Worm (Caenorhabditis elegans) whole organism, young adult: ENCODE measurements around the gene ins-23.

Source experiments
- B0035.1 ChIP-seq: sonication (generic microtip); optimal IDR thresholded peaks from 2 replicates; lab custom pipeline; 2016; ENCODE audit warnings: missing genetic modification characterization, mild to moderate bottlenecking, missing compliant biosample characterization, missing genotype, missing genetic modification reagents
- B0261.1 ChIP-seq: sonication (generic microtip); optimal IDR thresholded peaks from 2 replicates; lab custom pipeline; 2016; ENCODE audit warnings: mild to moderate bottlenecking, missing genetic modification characterization, moderate library complexity, missing compliant biosample characterization
- C06A6.2 ChIP-seq: fragments of 200-800 bp; sonication (Bioruptor generic); conservative IDR thresholded peaks from 2 replicates; pipeline ENCODE4 v1.3.6; 2022; ENCODE audit warnings: missing genetic modification characterization, missing compliant biosample characterization
- C17E4.6 ChIP-seq: fragments of 200-800 bp; sonication (Bioruptor generic); IDR thresholded peaks from 2 replicates; pipeline ENCODE4 v1.3.6; 2022; ENCODE audit warnings: missing genetic modification reagents, missing genetic modification characterization, missing compliant biosample characterization
- F10E7.11 ChIP-seq: sonication (generic microtip); optimal IDR thresholded peaks from 2 replicates; lab custom pipeline; 2017; ENCODE audit warnings: mild to moderate bottlenecking, missing genetic modification characterization, moderate library complexity, missing compliant biosample characterization
- F23B12.7 ChIP-seq: sonication (generic microtip); optimal IDR thresholded peaks from 2 replicates; lab custom pipeline; 2017; ENCODE audit warnings: missing genetic modification characterization, mild to moderate bottlenecking, missing compliant biosample characterization, antibody characterized with exemption, moderate library complexity; ENCODE audit not compliant: insufficient read depth
- F37B4.10 ChIP-seq: fragments of 200-800 bp; sonication (Bioruptor generic); IDR thresholded peaks from 2 replicates; pipeline ENCODE4 v1.3.6; 2022; ENCODE audit warnings: missing genetic modification characterization, missing compliant biosample characterization
- F39B2.1 ChIP-seq: fragments of 200-800 bp; sonication (Bioruptor generic); IDR thresholded peaks from 2 replicates; pipeline ENCODE4 v1.3.6; 2022; ENCODE audit warnings: missing genetic modification reagents, missing genetic modification characterization, missing compliant biosample characterization
- Y53F4B.3 ChIP-seq: fragments of 200-800 bp; sonication (Bioruptor generic); IDR thresholded peaks from 2 replicates; pipeline ENCODE4 v1.3.6; 2022; ENCODE audit warnings: missing genetic modification reagents, missing genetic modification characterization, missing compliant biosample characterization
- Y67H2A.10 ChIP-seq: fragments of 200-800 bp; sonication (Bioruptor generic); conservative IDR thresholded peaks from 2 replicates; pipeline ENCODE4 v1.3.6; 2022; ENCODE audit warnings: missing genetic modification reagents, missing genetic modification characterization, missing compliant biosample characterization
- akir-1 ChIP-seq: fragments of 200-800 bp; sonication (Bioruptor generic); optimal IDR thresholded peaks from 2 replicates; lab custom pipeline; 2018; ENCODE audit warnings: mild to moderate bottlenecking, missing genetic modification characterization, moderate library complexity, missing compliant biosample characterization
- athp-1 ChIP-seq: sonication (generic microtip); optimal IDR thresholded peaks from 2 replicates; lab custom pipeline; 2017; ENCODE audit warnings: mild to moderate bottlenecking, missing genetic modification characterization, missing compliant biosample characterization
- attf-5 ChIP-seq: fragments of 200-800 bp; sonication (Bioruptor generic); optimal IDR thresholded peaks from 2 replicates; lab custom pipeline; 2018; ENCODE audit warnings: mild to moderate bottlenecking, missing genetic modification characterization, missing compliant biosample characterization
- attf-6 ChIP-seq: fragments of 200-800 bp; sonication (Bioruptor generic); IDR thresholded peaks from 2 replicates; pipeline ENCODE4 v1.3.6; 2022; ENCODE audit warnings: missing genetic modification reagents, missing genetic modification characterization, missing compliant biosample characterization
- bed-1 ChIP-seq: fragments of 200-800 bp; sonication (Bioruptor generic); IDR thresholded peaks from 2 replicates; pipeline ENCODE4 v1.3.6; 2022; ENCODE audit warnings: missing genetic modification reagents, missing genetic modification characterization, missing compliant biosample characterization
- cebp-2 ChIP-seq: fragments of 200-800 bp; sonication (Bioruptor generic); IDR thresholded peaks from 2 replicates; pipeline ENCODE4 v1.3.6; 2022; ENCODE audit warnings: missing genetic modification characterization, missing compliant biosample characterization
- die-1 ChIP-seq: sonication (generic microtip); optimal IDR thresholded peaks from 2 replicates; lab custom pipeline; 2016; ENCODE audit warnings: missing genotype, mild to moderate bottlenecking, missing genetic modification characterization, missing compliant biosample characterization
- dpff-1 ChIP-seq: sonication (generic microtip); optimal IDR thresholded peaks from 2 replicates; lab custom pipeline; 2017; ENCODE audit warnings: mild to moderate bottlenecking, missing genetic modification characterization, missing compliant biosample characterization
- hlh-12 ChIP-seq: sonication (generic microtip); optimal IDR thresholded peaks from 2 replicates; lab custom pipeline; 2016; ENCODE audit warnings: missing genetic modification characterization, missing compliant biosample characterization
- hrde-1 ChIP-seq: sonication (generic microtip); optimal IDR thresholded peaks from 2 replicates; lab custom pipeline; 2016; ENCODE audit warnings: missing genetic modification characterization, mild to moderate bottlenecking, missing compliant biosample characterization, moderate library complexity, missing genotype, missing genetic modification reagents, borderline replicate concordance
- hsf-1 ChIP-seq: fragments of 200-800 bp; sonication (Bioruptor generic); IDR thresholded peaks from 2 replicates; pipeline ENCODE4 v1.3.6; 2022; ENCODE audit warnings: missing genetic modification reagents, missing genetic modification characterization, missing compliant biosample characterization
- let-526 ChIP-seq: fragments of 200-800 bp; sonication (Bioruptor generic); IDR thresholded peaks from 2 replicates; pipeline ENCODE4 v1.3.6; 2022; ENCODE audit warnings: missing genetic modification reagents, missing genetic modification characterization, missing compliant biosample characterization
- let-607 ChIP-seq, 2 experiments: fragments of 200-800 bp in 1 of 2; sonication (Bioruptor generic) in 1 of 2; sonication (generic microtip) in 1 of 2; optimal IDR thresholded peaks; 2 replicates each; lab custom pipeline; 2016 to 2018; ENCODE audit warnings: mild to moderate bottlenecking in 2 of 2, missing compliant biosample characterization in 2 of 2, missing genetic modification characterization in 2 of 2, moderate library complexity in 2 of 2, missing genotype in 1 of 2
- lin-54 ChIP-seq: fragments of 200-800 bp; sonication (Bioruptor generic); optimal IDR thresholded peaks from 2 replicates; lab custom pipeline; 2018; ENCODE audit warnings: mild to moderate bottlenecking, missing genetic modification characterization, missing compliant biosample characterization
- mcd-1 ChIP-seq: fragments of 200-800 bp; sonication (Bioruptor generic); IDR thresholded peaks from 2 replicates; pipeline ENCODE4 v1.3.6; 2022; ENCODE audit warnings: missing genetic modification reagents, missing genetic modification characterization, missing compliant biosample characterization
- mel-28 ChIP-seq: sonication (generic microtip); optimal IDR thresholded peaks from 2 replicates; lab custom pipeline; 2016; ENCODE audit warnings: borderline replicate concordance, mild to moderate bottlenecking, missing genetic modification characterization, missing compliant biosample characterization
- nfya-1 ChIP-seq: sonication (generic microtip); optimal IDR thresholded peaks from 2 replicates; lab custom pipeline; 2017; ENCODE audit warnings: antibody characterized with exemption, missing compliant biosample characterization, missing genetic modification characterization, borderline replicate concordance; ENCODE audit not compliant: insufficient read depth
- nfyb-1 ChIP-seq: fragments of 200-800 bp; sonication (Bioruptor generic); IDR thresholded peaks from 2 replicates; pipeline ENCODE4 v1.3.6; 2022; ENCODE audit warnings: missing genetic modification reagents, missing genetic modification characterization, missing compliant biosample characterization
- nhr-80 ChIP-seq: sonication (generic microtip); optimal IDR thresholded peaks from 2 replicates; lab custom pipeline; 2016; ENCODE audit warnings: missing genetic modification characterization, missing compliant biosample characterization
- nhr-90 ChIP-seq: sonication (generic microtip); optimal IDR thresholded peaks from 2 replicates; lab custom pipeline; 2016; ENCODE audit warnings: missing genotype, mild to moderate bottlenecking, missing genetic modification characterization, missing compliant biosample characterization
- pbrm-1 ChIP-seq: fragments of 200-800 bp; sonication (Bioruptor generic); IDR thresholded peaks from 2 replicates; pipeline ENCODE4 v1.3.6; 2022; ENCODE audit warnings: missing genetic modification reagents, missing genetic modification characterization, missing compliant biosample characterization
- rpc-1 ChIP-seq, 2 experiments: fragments of 150-350 bp in 1 of 2; sonication (generic microtip) in 1 of 2; optimal IDR thresholded peaks; 2 replicates each; lab custom pipeline; 2014 to 2018; ENCODE audit warnings: missing biosample characterization in 1 of 2, missing genetic modification characterization in 1 of 2, missing genetic modification reagents in 1 of 2, missing genotype in 1 of 2
- snpc-1.3 ChIP-seq: sonication (generic microtip); optimal IDR thresholded peaks from 2 replicates; lab custom pipeline; 2017; ENCODE audit warnings: missing genetic modification characterization, mild to moderate bottlenecking, missing compliant biosample characterization, antibody characterized with exemption, moderate library complexity, missing genotype, missing genetic modification reagents; ENCODE audit not compliant: insufficient read depth
- tbp1 ChIP-seq: fragments of 200-800 bp; sonication (Bioruptor generic); optimal IDR thresholded peaks from 2 replicates; lab custom pipeline; 2018; ENCODE audit warnings: mild to moderate bottlenecking, missing genetic modification characterization, missing compliant biosample characterization
- tbx-9 ChIP-seq: sonication (generic microtip); optimal IDR thresholded peaks from 2 replicates; lab custom pipeline; 2016; ENCODE audit warnings: borderline replicate concordance, missing genetic modification characterization, inconsistent platforms, missing compliant biosample characterization
- unc-130 ChIP-seq: sonication (generic microtip); optimal IDR thresholded peaks from 2 replicates; lab custom pipeline; 2016; ENCODE audit warnings: missing genetic modification reagents, missing genetic modification characterization, missing compliant biosample characterization
- ztf-18 ChIP-seq: sonication (generic microtip); optimal IDR thresholded peaks from 2 replicates; lab custom pipeline; 2016; ENCODE audit warnings: missing genotype, mild to moderate bottlenecking, missing genetic modification characterization, missing compliant biosample characterization
- ztf-26 ChIP-seq: sonication (generic microtip); optimal IDR thresholded peaks from 2 replicates; lab custom pipeline; 2017; ENCODE audit warnings: missing genetic modification characterization, missing compliant biosample characterization
- ztf-6 ChIP-seq: fragments of 200-800 bp; sonication (Bioruptor generic); IDR thresholded peaks from 2 replicates; pipeline ENCODE4 v1.3.6; 2022; ENCODE audit warnings: missing genetic modification reagents, missing genetic modification characterization, missing compliant biosample characterization

ins-23 gene

ce11 chrIII:9986827-9987429 lies 41.1 kb upstream of the ins-23 start, which contains the start of gene C05B5.12:
TSS of gene C05B5.12 (plus strand) at chrIII:9987379.
- no peak for TF ChIP-seq attf-6
- no peak for TF ChIP-seq tbx-9
- TF ChIP-seq die-1 (tag; lab: Kevin White, UChicago) = no peak
- TF ChIP-seq nfyb-1 (GFP tag; lab: Robert Waterston, UW) = no peak
- TF ChIP-seq B0261.1 (tag; lab: Kevin White, UChicago) = no peak
- no peak for TF ChIP-seq mel-28
- TF ChIP-seq nhr-80 = no peak
- no peak for TF ChIP-seq snpc-1.3 (tag; lab: Kevin White, UChicago)
- no peak for TF ChIP-seq bed-1 (GFP tag; lab: Robert Waterston, UW)
- no peak for TF ChIP-seq ztf-6 (GFP tag; lab: Robert Waterston, UW)
- TF ChIP-seq nfya-1 (tag; lab: Kevin White, UChicago) = no peak
- TF ChIP-seq unc-130 (GFP tag; lab: Kevin White, UChicago) = no peak
- TF ChIP-seq dpff-1 (tag; lab: Kevin White, UChicago) = no peak
- TF ChIP-seq cebp-2 (GFP tag; lab: Robert Waterston, UW) = no peak
- TF ChIP-seq B0035.1 (tag; lab: Kevin White, UChicago) = no peak
- no peak for TF ChIP-seq F37B4.10
- no peak for TF ChIP-seq ztf-18 (tag; lab: Kevin White, UChicago)
- no peak for TF ChIP-seq ztf-26 (tag; lab: Kevin White, UChicago)
- TF ChIP-seq hlh-12 (tag; lab: Kevin White, UChicago) = no peak
- TF ChIP-seq mcd-1 (GFP tag; lab: Robert Waterston, UW) = no peak
- TF ChIP-seq, all 124 proteins: peak for 0

ce11 chrIII:9988352-9988751 lies 39.7 kb upstream of the ins-23 start, which contains the start of gene C05B5.1:
TSS of gene C05B5.1 (minus strand) at chrIII:9988452.
- TF ChIP-seq pbrm-1 (GFP tag; lab: Robert Waterston, UW) (no peak), hsf-1 (GFP tag; lab: Robert Waterston, UW) (no peak), rpc-1 (optimal IDR thresholded peaks at IDR 0.05; lab: Kevin White, UChicago) (no peak), rpc-1 (tag; optimal IDR thresholded peaks at IDR 0.05; lab: Kevin White, UChicago) (no peak), C06A6.2 (no peak), nhr-90 (tag; lab: Kevin White, UChicago) (no peak), F23B12.7 (no peak), let-607 (tag; optimal IDR thresholded peaks at IDR 0.05; lab: Kevin White, UChicago) (no peak), attf-5 (GFP tag; lab: Kevin White, UChicago) (no peak), Y53F4B.3 (GFP tag; lab: Robert Waterston, UW) (no peak), akir-1 (GFP tag; lab: Kevin White, UChicago) (no peak), lin-54 (GFP tag; lab: Kevin White, UChicago) (no peak), F39B2.1 (GFP tag; lab: Robert Waterston, UW) (no peak), tbp1 (GFP tag; lab: Kevin White, UChicago) (no peak), C17E4.6 (GFP tag; lab: Robert Waterston, UW) (no peak), ztf-18 (tag; lab: Kevin White, UChicago) (no peak), F10E7.11 (tag; lab: Kevin White, UChicago) (no peak), let-526 (no peak), athp-1 (tag; lab: Kevin White, UChicago) (no peak), hrde-1 (tag; lab: Kevin White, UChicago) (no peak), Y67H2A.10 (GFP tag; lab: Robert Waterston, UW) (no peak)
